Fruit fly (Drosophila melanogaster): ENCODE measurements around the gene CG8032.

Gene CG8032

DNA sequence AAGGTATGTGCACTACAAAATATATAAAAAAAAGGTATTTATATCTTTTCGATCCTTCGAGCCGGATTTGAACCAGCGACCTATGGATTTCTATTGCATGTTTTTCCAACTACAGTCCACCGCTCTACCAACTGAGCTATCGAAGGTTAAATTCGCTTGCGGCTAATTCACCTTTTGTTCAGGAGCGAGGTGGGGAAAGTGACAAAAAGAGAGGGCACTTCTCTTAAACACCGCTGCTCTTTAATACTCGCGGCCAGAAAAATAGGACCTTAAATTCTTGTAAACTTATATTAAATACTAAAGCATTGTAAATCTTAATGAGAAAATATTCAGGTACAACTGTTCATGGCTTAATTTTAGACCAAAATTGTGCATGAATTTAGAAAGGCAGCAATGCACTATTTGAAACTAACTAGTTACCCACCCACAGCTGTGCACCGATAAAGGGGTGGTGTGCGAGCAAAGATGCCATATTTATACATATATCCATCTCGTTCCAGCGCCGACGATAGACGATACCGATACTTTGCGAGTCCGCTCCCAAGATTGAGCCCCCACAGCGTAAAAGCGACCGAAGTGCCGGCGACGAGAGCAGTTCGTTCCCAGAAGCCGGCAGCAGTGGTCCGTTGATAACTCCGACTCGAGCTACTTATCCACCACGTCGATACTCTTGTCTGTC lies 5.3 kb downstream of the CG8032 start (continued):
- TF ChIP-seq CG33213 (GFP tag; optimal IDR thresholded peaks at IDR 0.05) = peak; percentile 97
- peak; percentile 92 for TF ChIP-seq fd3F (GFP tag; optimal IDR thresholded peaks at IDR 0.05)
- TF ChIP-seq CG2199 (GFP tag; IDR thresholded peaks at IDR 0.05) = peak; percentile 96
- TF ChIP-seq sens-2 (GFP tag; IDR thresholded peaks at IDR 0.05) = peak; percentile 94
- peak; percentile 95 for TF ChIP-seq CG12236 (GFP tag; optimal IDR thresholded peaks at IDR 0.05)
- TF ChIP-seq CG3847 (GFP tag; IDR thresholded peaks at IDR 0.05) = peak; percentile 95
- TF ChIP-seq lov (optimal IDR thresholded peaks at IDR 0.05) = no peak
- TF ChIP-seq lov (GFP tag; IDR thresholded peaks at IDR 0.05) = peak; percentile 94
- peak; percentile 85 for TF ChIP-seq CG6175 (GFP tag; IDR thresholded peaks at IDR 0.05)
- peak; percentile 78 to 85 for TF ChIP-seq Trl (optimal IDR thresholded peaks at IDR 0.05)
- peak; percentile 98 for TF ChIP-seq Trl (GFP tag; optimal IDR thresholded peaks at IDR 0.05)
- TF ChIP-seq E2f1 (GFP tag; IDR thresholded peaks at IDR 0.05) = peak; percentile 96
- peak; percentile 96 for TF ChIP-seq gce (GFP tag; IDR thresholded peaks at IDR 0.05)
- TF ChIP-seq nerfin-2 (GFP tag; IDR thresholded peaks at IDR 0.05; ENCODE audit: partially characterized antibody) = peak; percentile 15; the same call in 1 of the 2 replicates
- peak; percentile 78 for TF ChIP-seq CG3995 (GFP tag; optimal IDR thresholded peaks at IDR 0.05)
- TF ChIP-seq CG15073 (GFP tag; optimal IDR thresholded peaks at IDR 0.05) = peak; percentile 83
- peak; percentile 97 for TF ChIP-seq dysf (GFP tag; IDR thresholded peaks at IDR 0.05)
- peak; percentile 99 for TF ChIP-seq CG12769 (tag; optimal IDR thresholded peaks at IDR 0.05)
- peak; percentile 98 for TF ChIP-seq chm (GFP tag; IDR thresholded peaks at IDR 0.05)
- peak; percentile 92 for TF ChIP-seq Fer2 (tag; optimal IDR thresholded peaks at IDR 0.05)
- TF ChIP-seq h (optimal IDR thresholded peaks at IDR 0.05) = no peak
- TF ChIP-seq nau (GFP tag; optimal IDR thresholded peaks at IDR 0.05) = peak; percentile 98
- peak; percentile 98 for TF ChIP-seq CG7556 (GFP tag; optimal IDR thresholded peaks at IDR 0.05)
- TF ChIP-seq CG7987 (GFP tag; optimal IDR thresholded peaks at IDR 0.05) = peak; percentile 96
- peak; percentile 94 for TF ChIP-seq gcm2 (GFP tag; optimal IDR thresholded peaks at IDR 0.05)
- TF ChIP-seq peb (GFP tag; IDR thresholded peaks at IDR 0.05) = peak; percentile 91
- peak; percentile 95 for TF ChIP-seq CG8944 (GFP tag; optimal IDR thresholded peaks at IDR 0.05)
- TF ChIP-seq CG17912 (GFP tag; optimal IDR thresholded peaks at IDR 0.05) = peak; percentile 84
- peak; percentile 97 for TF ChIP-seq Fer3 (tag; optimal IDR thresholded peaks at IDR 0.05)
- peak; percentile 93 for TF ChIP-seq CG17186 (GFP tag; optimal IDR thresholded peaks at IDR 0.05)
- peak; percentile 98 for TF ChIP-seq ara (GFP tag; IDR thresholded peaks at IDR 0.05)
- TF ChIP-seq HLH3B (GFP tag; IDR thresholded peaks at IDR 0.05) = peak; percentile 97
- TF ChIP-seq twi (tag; optimal IDR thresholded peaks at IDR 0.05) = peak; percentile 91
- peak; percentile 86 for TF ChIP-seq grn (GFP tag; optimal IDR thresholded peaks at IDR 0.05)
- TF ChIP-seq CG10543 (GFP tag; optimal IDR thresholded peaks at IDR 0.05) = peak; percentile 98
- peak; percentile 86 for TF ChIP-seq exex (tag; optimal IDR thresholded peaks at IDR 0.05)
- TF ChIP-seq org-1 (GFP tag; optimal IDR thresholded peaks at IDR 0.05) = peak; percentile 97
- peak; percentile 98 for TF ChIP-seq CG2678 (tag; optimal IDR thresholded peaks at IDR 0.05)
- TF ChIP-seq tll (GFP tag; optimal IDR thresholded peaks at IDR 0.05) = peak in 1 of 2 experiments; percentile 64
- TF ChIP-seq nom (GFP tag; optimal IDR thresholded peaks at IDR 0.05) = peak; percentile 96
- peak; percentile 87 for TF ChIP-seq CG17802 (tag; optimal IDR thresholded peaks at IDR 0.05)
- peak; percentile 97 for TF ChIP-seq jumu (GFP tag; optimal IDR thresholded peaks at IDR 0.05)
- peak; percentile 97 for TF ChIP-seq B-H2 (GFP tag; optimal IDR thresholded peaks at IDR 0.05)
- peak; percentile 94 for TF ChIP-seq CG9932 (GFP tag; IDR thresholded peaks at IDR 0.05)
- TF ChIP-seq al (GFP tag; IDR thresholded peaks at IDR 0.05) = peak; percentile 86
- peak; percentile 90 for TF ChIP-seq CG17612 (GFP tag; IDR thresholded peaks at IDR 0.05)
- peak; percentile 96 for TF ChIP-seq ERR (GFP tag; optimal IDR thresholded peaks at IDR 0.05)
- TF ChIP-seq CG10267 (tag; optimal IDR thresholded peaks at IDR 0.05) = peak; percentile 97
- TF ChIP-seq oc (tag; optimal IDR thresholded peaks at IDR 0.05) = peak; percentile 98
- TF ChIP-seq ind (GFP tag; optimal IDR thresholded peaks at IDR 0.05) = peak; percentile 97
- TF ChIP-seq CG43689 (GFP tag; IDR thresholded peaks at IDR 0.05) = peak; percentile 92
